Worm (Caenorhabditis elegans) whole organism, L3 larva: Measurements from ENCODE around the gene T14G8.4.

ENCODE experiments used
- R02D3.7 ChIP-seq: fragments of 150-350 bp; optimal IDR thresholded peaks from 2 replicates; lab custom pipeline; 2014; ENCODE audit warnings: missing biosample characterization, missing genetic modification characterization
- ZK546.5 ChIP-seq: sonication (generic microtip); optimal IDR thresholded peaks from 2 replicates; lab custom pipeline; 2017; ENCODE audit warnings: missing biosample characterization, missing genetic modification characterization
- aly-2 ChIP-seq: fragments of 150-350 bp; optimal IDR thresholded peaks from 2 replicates; lab custom pipeline; 2014; ENCODE audit warnings: missing biosample characterization, missing genetic modification characterization
- ama-1 ChIP-seq: fragments of 150-350 bp; optimal IDR thresholded peaks from 2 replicates; lab custom pipeline; 2018
- ceh-28 ChIP-seq: fragments of 150-350 bp; optimal IDR thresholded peaks from 2 replicates; lab custom pipeline; 2014; ENCODE audit warnings: missing biosample characterization, missing genetic modification reagents, missing genetic modification characterization
- ceh-9 ChIP-seq: sonication (generic microtip); optimal IDR thresholded peaks from 2 replicates; lab custom pipeline; 2018; ENCODE audit warnings: missing biosample characterization, missing genetic modification characterization
- egl-5 ChIP-seq: fragments of 150-350 bp; optimal IDR thresholded peaks from 2 replicates; lab custom pipeline; 2017; ENCODE audit warnings: missing biosample characterization, missing genetic modification reagents, missing genetic modification characterization, inconsistent platforms
- elt-1 ChIP-seq: fragments of 150-350 bp; optimal IDR thresholded peaks from 2 replicates; lab custom pipeline; 2014; ENCODE audit warnings: missing biosample characterization, missing genetic modification characterization
- elt-2 ChIP-seq: sonication (generic microtip); optimal IDR thresholded peaks from 2 replicates; lab custom pipeline; 2016; ENCODE audit warnings: missing genetic modification reagents, mild to moderate bottlenecking, missing genetic modification characterization, missing compliant biosample characterization
- elt-3 ChIP-seq, 3 experiments: fragments of 150-350 bp in 1 of 3; sonication (generic microtip) in 2 of 3; optimal IDR thresholded peaks; 2 replicates in 2 of 3; 4 replicates in 1 of 3; lab custom pipeline; 2014 to 2017; ENCODE audit warnings: missing biosample characterization in 3 of 3, missing genetic modification characterization in 3 of 3
- fkh-10 ChIP-seq: sonication (generic microtip); optimal IDR thresholded peaks from 2 replicates; lab custom pipeline; 2017; ENCODE audit warnings: missing biosample characterization, missing genetic modification reagents, missing genetic modification characterization
- fkh-2 ChIP-seq: fragments of 150-350 bp; optimal IDR thresholded peaks from 2 replicates; lab custom pipeline; 2014; ENCODE audit warnings: missing biosample characterization, missing genetic modification reagents, missing genetic modification characterization
- hmg-11 ChIP-seq: sonication (generic microtip); optimal IDR thresholded peaks from 2 replicates; lab custom pipeline; 2016; ENCODE audit warnings: missing genetic modification characterization, missing compliant biosample characterization
- jun-1 ChIP-seq: fragments of 150-350 bp; optimal IDR thresholded peaks from 2 replicates; lab custom pipeline; 2014; ENCODE audit warnings: missing biosample characterization, missing genetic modification reagents, missing genetic modification characterization
- lin-15B ChIP-seq: fragments of 150-350 bp; optimal IDR thresholded peaks from 2 replicates; lab custom pipeline; 2014; ENCODE audit warnings: missing biosample characterization, missing genetic modification characterization
- lin-39 ChIP-seq: fragments of 150-350 bp; optimal IDR thresholded peaks from 2 replicates; lab custom pipeline; 2018; ENCODE audit warnings: missing biosample characterization, missing genetic modification reagents, missing genetic modification characterization
- nfya-1 ChIP-seq: sonication (generic microtip); optimal IDR thresholded peaks from 2 replicates; lab custom pipeline; 2017; ENCODE audit warnings: missing genetic modification characterization, mild to moderate bottlenecking, missing compliant biosample characterization, antibody characterized with exemption, moderate library complexity; ENCODE audit not compliant: insufficient read depth
- nhr-12 ChIP-seq: fragments of 150-350 bp; optimal IDR thresholded peaks from 2 replicates; lab custom pipeline; 2014; ENCODE audit warnings: missing biosample characterization, missing genetic modification characterization
- nhr-23 ChIP-seq: fragments of 150-350 bp; optimal IDR thresholded peaks from 2 replicates; lab custom pipeline; 2014; ENCODE audit warnings: missing biosample characterization, missing genetic modification reagents, missing genetic modification characterization
- nhr-237 ChIP-seq: fragments of 150-350 bp; optimal IDR thresholded peaks from 2 replicates; lab custom pipeline; 2014; ENCODE audit warnings: missing biosample characterization, missing genetic modification characterization
- nhr-25 ChIP-seq: sonication (generic microtip); optimal IDR thresholded peaks from 2 replicates; lab custom pipeline; 2017; ENCODE audit warnings: missing biosample characterization, missing genetic modification characterization
- nhr-43 ChIP-seq: sonication (generic microtip); optimal IDR thresholded peaks from 2 replicates; lab custom pipeline; 2016; ENCODE audit warnings: mild to moderate bottlenecking, missing genetic modification characterization, missing compliant biosample characterization; ENCODE audit not compliant: poor library complexity, severe bottlenecking
- nhr-76 ChIP-seq: fragments of 150-350 bp; sonication (generic microtip); optimal IDR thresholded peaks from 5 replicates; lab custom pipeline; 2014; ENCODE audit warnings: missing biosample characterization, missing genetic modification characterization
- nhr-77 ChIP-seq: fragments of 150-350 bp; optimal IDR thresholded peaks from 2 replicates; lab custom pipeline; 2014; ENCODE audit warnings: missing biosample characterization, missing genetic modification characterization
- pha-4 ChIP-seq: fragments of 150-350 bp; optimal IDR thresholded peaks from 2 replicates; lab custom pipeline; 2014; ENCODE audit warnings: missing biosample characterization, missing genetic modification reagents, missing genetic modification characterization
- snpc-4 ChIP-seq: fragments of 150-350 bp; optimal IDR thresholded peaks from 2 replicates; lab custom pipeline; 2014; ENCODE audit warnings: missing biosample characterization, missing genetic modification characterization
- unc-39 ChIP-seq: sonication (generic microtip); optimal IDR thresholded peaks from 4 replicates; lab custom pipeline; 2017; ENCODE audit warnings: missing biosample characterization, missing genetic modification characterization
- zag-1 ChIP-seq: fragments of 150-350 bp; optimal IDR thresholded peaks from 2 replicates; lab custom pipeline; 2014; ENCODE audit warnings: missing biosample characterization, missing genetic modification characterization
- ztf-11 ChIP-seq: fragments of 150-350 bp; optimal IDR thresholded peaks from 2 replicates; lab custom pipeline; 2014; ENCODE audit warnings: missing biosample characterization, missing genetic modification characterization
- ztf-4 ChIP-seq: fragments of 150-350 bp; optimal IDR thresholded peaks from 2 replicates; lab custom pipeline; 2014; ENCODE audit warnings: missing biosample characterization, missing genetic modification characterization

Gene T14G8.4

DNA sequence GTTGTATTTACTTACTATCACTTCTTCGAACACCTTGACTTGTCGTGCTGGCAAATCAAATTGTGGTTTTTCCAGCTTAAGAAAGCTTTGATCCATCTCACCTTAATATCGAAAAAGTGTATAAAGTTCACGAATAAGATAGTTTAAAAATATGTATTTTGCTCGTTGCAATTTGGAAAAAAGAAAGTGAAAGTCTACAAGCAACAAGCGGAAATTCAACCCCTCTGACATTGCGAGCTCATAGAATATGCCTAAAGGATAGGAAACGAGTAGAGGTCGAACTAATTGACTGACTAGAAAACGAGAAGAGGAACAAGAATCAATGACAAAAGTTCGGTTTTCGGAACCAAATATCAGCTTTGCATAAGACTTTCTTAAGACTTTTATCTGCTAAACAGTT lies at the start of gene T14G8.4:
Gene T14G8.4 (minus strand): TSS at position 101 of the 400 bp plus-strand sequence.
- TF ChIP-seq egl-5 (no peak), fkh-2 (tag; lab: Kevin White, UChicago) (no peak), nhr-237 (tag; lab: Kevin White, UChicago) (no peak), nhr-25 (tag; lab: Kevin White, UChicago) (no peak), nfya-1 (tag; lab: Kevin White, UChicago) (no peak), jun-1 (tag; lab: Kevin White, UChicago) (no peak), lin-39 (no peak), ztf-4 (no peak), nhr-43 (tag; lab: Kevin White, UChicago) (no peak), zag-1 (tag; lab: Kevin White, UChicago) (no peak), ceh-9 (tag; lab: Kevin White, UChicago) (no peak), elt-3 (tag; optimal IDR thresholded peaks at IDR 0.05; lab: Kevin White, UChicago) (no peak), ztf-11 (tag; lab: Kevin White, UChicago) (no peak), snpc-4 (no peak)

DNA sequence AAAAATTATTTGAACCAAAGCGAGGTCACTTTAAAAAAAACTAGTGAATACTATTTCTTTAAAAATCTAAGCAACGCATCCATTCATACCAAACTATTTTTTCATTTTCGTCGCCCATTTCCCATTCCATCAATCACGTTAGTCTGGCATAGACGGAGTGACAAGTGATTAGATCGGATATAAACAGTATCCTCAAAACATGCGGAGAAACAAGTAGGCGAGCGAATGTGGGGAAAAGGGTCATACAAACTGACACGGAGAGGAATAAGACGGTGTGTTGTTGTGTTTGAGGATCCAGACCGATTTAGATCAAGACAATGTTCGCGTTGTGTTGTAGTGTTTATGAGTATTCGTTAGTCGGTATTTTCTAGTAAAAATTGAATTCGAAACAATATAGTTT lies 48.7 kb upstream of the T14G8.4 start:
- TF ChIP-seq ama-1 (lab: Kevin White, UChicago) (peak; percentile 50), egl-5 (peak; percentile 41), nhr-23 (tag; lab: Kevin White, UChicago) (peak; percentile 69), elt-3 (tag; optimal IDR thresholded peaks at IDR 0.05; lab: Kevin White, UChicago) (no peak), nhr-12 (tag; lab: Kevin White, UChicago) (no peak), nhr-76 (tag; lab: Kevin White, UChicago) (no peak)

DNA sequence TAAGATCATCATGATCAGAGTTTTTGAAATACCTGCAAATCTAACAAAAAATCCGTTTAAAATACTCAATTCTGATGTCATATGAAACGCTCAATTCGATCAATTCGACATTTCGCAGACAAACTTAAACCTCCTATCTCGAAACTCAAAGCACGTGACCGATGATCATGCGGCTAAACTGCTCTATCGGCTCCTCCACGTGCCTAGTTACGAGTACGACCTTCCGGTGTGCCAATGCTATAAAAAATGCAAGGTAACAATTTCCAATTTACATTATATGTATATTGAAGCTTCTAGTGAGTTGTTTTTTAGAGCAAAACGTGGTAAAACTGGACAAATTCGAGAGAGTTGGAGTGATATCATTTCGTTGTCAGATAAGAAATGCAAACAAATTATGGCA lies 47.5 kb upstream of the T14G8.4 start:
- no peak for TF ChIP-seq nhr-43 (tag; lab: Kevin White, UChicago)
- TF ChIP-seq snpc-4: no peak
- TF ChIP-seq jun-1 (tag; lab: Kevin White, UChicago): peak; percentile 31
- peak; percentile 68 for TF ChIP-seq elt-2 (tag; lab: Kevin White, UChicago)

DNA sequence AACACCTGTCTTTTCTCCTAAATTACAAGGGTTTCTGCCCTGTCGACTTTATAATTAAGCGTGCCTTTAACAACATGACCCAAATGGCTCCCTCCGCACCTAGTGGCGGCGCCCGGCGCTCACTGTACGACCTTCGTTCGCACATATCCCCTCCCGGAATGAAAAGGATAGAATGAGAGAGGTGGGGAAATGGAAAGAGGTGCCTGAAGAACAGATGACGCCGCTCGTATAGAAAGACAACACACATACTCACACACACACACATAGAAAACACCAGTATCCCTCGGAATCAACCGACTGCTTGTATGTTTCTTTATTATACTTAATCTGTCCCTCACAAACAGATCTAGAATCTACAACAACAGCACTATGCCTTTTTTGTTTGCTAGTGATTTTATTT lies 46.2 kb upstream of the T14G8.4 start:
- TF ChIP-seq hmg-11 (tag; lab: Kevin White, UChicago) (peak; percentile 1), nhr-77 (no peak), R02D3.7 (tag; lab: Kevin White, UChicago) (no peak), ceh-28 (tag; lab: Kevin White, UChicago) (no peak), nhr-23 (tag; lab: Kevin White, UChicago) (peak; percentile 35), nhr-43 (tag; lab: Kevin White, UChicago) (no peak)
- TF ChIP-seq, all 47 proteins: peak for 2

DNA sequence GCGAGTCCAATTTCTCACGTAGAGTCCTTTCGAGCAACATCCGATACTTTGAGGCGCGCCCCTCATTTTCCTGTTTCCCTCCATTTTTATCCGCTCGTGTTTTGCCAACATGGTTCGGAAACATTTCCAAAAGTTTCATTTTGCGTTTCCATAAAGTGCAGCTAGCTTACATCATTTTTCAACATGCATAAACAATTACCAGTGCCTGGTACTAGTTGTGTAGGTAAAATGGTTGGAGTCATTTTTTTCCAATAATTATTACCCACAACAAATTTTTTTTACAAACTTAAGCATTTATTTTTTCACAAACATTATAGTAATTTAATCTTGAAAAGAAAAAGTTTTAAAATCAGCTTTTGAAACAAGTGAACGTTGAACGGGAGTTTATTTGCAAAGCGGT lies 45.0 kb upstream of the T14G8.4 start:
- TF ChIP-seq nhr-43 (tag; lab: Kevin White, UChicago) (no peak), nhr-25 (tag; lab: Kevin White, UChicago) (no peak), ztf-4 (no peak), snpc-4 (no peak), aly-2 (tag; lab: Kevin White, UChicago) (no peak), ceh-28 (tag; lab: Kevin White, UChicago) (no peak), nhr-76 (tag; lab: Kevin White, UChicago) (no peak), unc-39 (tag; lab: Kevin White, UChicago) (no peak), elt-1 (tag; lab: Kevin White, UChicago) (no peak), zag-1 (tag; lab: Kevin White, UChicago) (no peak), nhr-237 (tag; lab: Kevin White, UChicago) (no peak), ZK546.5 (tag; lab: Kevin White, UChicago) (no peak), fkh-10 (GFP tag; lab: Kevin White, UChicago) (no peak), jun-1 (tag; lab: Kevin White, UChicago) (no peak)
- TF ChIP-seq, all 47 proteins: peak for 0

DNA sequence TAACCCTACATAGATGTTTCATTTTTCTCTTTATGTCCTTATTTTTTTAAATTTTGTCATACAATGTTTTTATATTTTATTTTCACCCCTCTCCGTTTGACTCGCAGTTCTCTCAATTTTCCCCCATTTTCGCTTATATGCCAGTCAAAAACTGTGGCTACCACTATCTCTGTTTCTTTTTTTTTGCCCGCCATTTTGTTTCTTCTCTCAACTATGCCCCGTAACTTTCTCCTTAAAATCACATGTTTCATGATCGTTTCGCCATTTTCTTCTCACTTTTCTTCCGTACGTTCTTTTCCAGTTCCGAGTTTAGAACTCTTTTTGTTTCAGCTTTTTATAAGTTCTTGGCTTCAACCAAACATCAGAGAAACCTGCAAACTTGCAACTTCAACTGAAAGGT lies 43.8 kb upstream of the T14G8.4 start, which contains the start of gene pqn-18:
Gene pqn-18 (plus strand): TSS at position 331 of the 400 bp plus-strand sequence.
- TF ChIP-seq pha-4: peak; percentile 15
- TF ChIP-seq lin-15B (tag; lab: Kevin White, UChicago): no peak
- TF ChIP-seq, all 47 proteins: peak for 1
